Fruit fly (Drosophila melanogaster): Measurements from ENCODE around the gene RpS19a.

RpS19a gene

dm6 chrX:16598978-16599664 lies 38.6 kb upstream of the RpS19a start, which contains the start of the genes CG9784 and Nup153 (continued):
- TF ChIP-seq stc (GFP tag; IDR thresholded peaks at IDR 0.05) (no peak), CG14710 (tag; optimal IDR thresholded peaks at IDR 0.05) (no peak), CG16815 (GFP tag; optimal IDR thresholded peaks at IDR 0.05) (no peak), CG17361 (GFP tag; IDR thresholded peaks at IDR 0.05) (no peak), vvl (GFP tag; IDR thresholded peaks at IDR 0.05) (no peak), CG13424 (tag; optimal IDR thresholded peaks at IDR 0.05) (no peak), fd64A (GFP tag; optimal IDR thresholded peaks at IDR 0.05) (no peak), zf30C (GFP tag; optimal IDR thresholded peaks at IDR 0.05) (no peak), Dp (GFP tag; optimal IDR thresholded peaks at IDR 0.05) (no peak), CG15601 (tag; optimal IDR thresholded peaks at IDR 0.05) (no peak), esg (GFP tag; conservative IDR thresholded peaks at IDR 0.05) (no peak), CHES-1-like (GFP tag; optimal IDR thresholded peaks at IDR 0.05) (no peak), pum (GFP tag; optimal IDR thresholded peaks at IDR 0.05) (no peak), gt (GFP tag; IDR thresholded peaks at IDR 0.05) (no peak), CG14860 (GFP tag; IDR thresholded peaks at IDR 0.05; ENCODE audit: partially characterized antibody) (peak; percentile 94), chif (GFP tag; optimal IDR thresholded peaks at IDR 0.05) (no peak), CG18619 (GFP tag; optimal IDR thresholded peaks at IDR 0.05) (no peak), CG10431 (GFP tag; optimal IDR thresholded peaks at IDR 0.05) (no peak), ash1 (GFP tag; optimal IDR thresholded peaks at IDR 0.05) (no peak), CG8478 (optimal IDR thresholded peaks at IDR 0.05) (no peak), ci (GFP tag; IDR thresholded peaks at IDR 0.05) (0 out of 3 replicates have a peak, but pooled peaks have one; percentile 8), CG9932 (GFP tag; IDR thresholded peaks at IDR 0.05) (peak; percentile 75), CG1647 (GFP tag; optimal IDR thresholded peaks at IDR 0.05) (no peak), trh (GFP tag; optimal IDR thresholded peaks at IDR 0.05) (no peak), CG11723 (GFP tag; optimal IDR thresholded peaks at IDR 0.05) (no peak), CG2678 (tag; optimal IDR thresholded peaks at IDR 0.05) (no peak), Ptx1 (GFP tag; IDR thresholded peaks at IDR 0.05) (no peak), Sry-β (GFP tag; optimal IDR thresholded peaks at IDR 0.05) (no peak), Fer2 (tag; optimal IDR thresholded peaks at IDR 0.05) (no peak), CG4360 (GFP tag; IDR thresholded peaks at IDR 0.05) (no peak), H15 (GFP tag; IDR thresholded peaks at IDR 0.05) (no peak), CG6765 (GFP tag; optimal IDR thresholded peaks at IDR 0.05) (no peak), Camta (GFP tag; optimal IDR thresholded peaks at IDR 0.05) (no peak), CG15011 (GFP tag; optimal IDR thresholded peaks at IDR 0.05) (no peak), CG16813 (GFP tag; IDR thresholded peaks at IDR 0.05; ENCODE audit: partially characterized antibody) (peak; percentile 96), tll (GFP tag; optimal IDR thresholded peaks at IDR 0.05) (no peak), crc (GFP tag; optimal IDR thresholded peaks at IDR 0.05) (no peak), CG15514 (GFP tag; optimal IDR thresholded peaks at IDR 0.05) (peak; percentile 17), zfh2 (GFP tag; optimal IDR thresholded peaks at IDR 0.05) (no peak), CG7928 (GFP tag; optimal IDR thresholded peaks at IDR 0.05) (no peak), cad (GFP tag; optimal IDR thresholded peaks at IDR 0.05) (no peak), CrebB (tag; optimal IDR thresholded peaks at IDR 0.05) (no peak), CG3838 (GFP tag; optimal IDR thresholded peaks at IDR 0.05) (no peak), shn (GFP tag; optimal IDR thresholded peaks at IDR 0.05) (no peak), her (GFP tag; optimal IDR thresholded peaks at IDR 0.05) (no peak), CG2120 (GFP tag; optimal IDR thresholded peaks at IDR 0.05) (no peak), HLHmδ (GFP tag; optimal IDR thresholded peaks at IDR 0.05) (no peak), CG12299 (tag; optimal IDR thresholded peaks at IDR 0.05) (no peak), dmrt99B (tag; optimal IDR thresholded peaks at IDR 0.05) (no peak), Hr3 (GFP tag; optimal IDR thresholded peaks at IDR 0.05) (no peak), CG15269 (tag; optimal IDR thresholded peaks at IDR 0.05) (no peak)
